Fruit fly (Drosophila melanogaster) whole organism, embryonic: ENCODE measurements around the gene CG16956.

Source experiments
- CG12659 ChIP-seq: fragments of 200-800 bp; sonication (Bioruptor generic); optimal IDR thresholded peaks from 3 replicates; lab custom pipeline; 2017; ENCODE audit warnings: mild to moderate bottlenecking, missing biosample characterization, missing genetic modification reagents, missing genetic modification characterization
- sob ChIP-seq: fragments of 200-800 bp; sonication (Bioruptor generic); IDR thresholded peaks from 2 replicates; pipeline ENCODE4 v1.3.6; 2022; ENCODE audit warnings: missing biosample characterization, missing genetic modification characterization
- tna ChIP-seq: fragments of 200-800 bp; sonication (Bioruptor generic); IDR thresholded peaks from 2 replicates; pipeline ENCODE4 v1.3.6; 2022; ENCODE audit warnings: missing biosample characterization, missing genetic modification characterization; ENCODE audit not compliant: partially characterized antibody

dm6 chr2L:13458991-13459731, 44.8 kb upstream of the CG16956 start, which contains the start of gene CG42810:
- TF ChIP-seq tna (GFP tag; lab: Robert Waterston, UW) (no peak), sob (GFP tag; lab: Robert Waterston, UW) (no peak), CG12659 (GFP tag; lab: Kevin White, UChicago) (no peak)
